Worm (Caenorhabditis elegans): ENCODE results near the gene C06E7.4.

- no peak for TF ChIP-seq dpl-1 (GFP tag; optimal IDR thresholded peaks at IDR 0.05)
- no peak for TF ChIP-seq pqm-1 (tag; optimal IDR thresholded peaks at IDR 0.05)
Measured at ce11 chrIV:5873825-5874224, 14.0 kb upstream of the C06E7.4 start, which contains the start of gene srv-19.

All from whole organism, L1 larva.